Fruit fly (Drosophila melanogaster) whole organism, embryonic: Measurements from ENCODE around the gene ry.

Source experiments
- CG10267 ChIP-seq: fragments of 200-800 bp; sonication (Bioruptor generic); optimal IDR thresholded peaks from 2 replicates; lab custom pipeline; 2018; ENCODE audit warnings: missing biosample characterization, mild to moderate bottlenecking, missing genetic modification characterization, moderate library complexity
- CG10654 ChIP-seq: fragments of 200-800 bp; sonication (Bioruptor generic); optimal IDR thresholded peaks from 2 replicates; lab custom pipeline; 2016; ENCODE audit warnings: missing biosample characterization, missing genetic modification characterization
- CG11093 ChIP-seq: fragments of 200-800 bp; sonication (Bioruptor generic); IDR thresholded peaks from 3 replicates; pipeline ENCODE4 v1.3.6; 2022; ENCODE audit warnings: missing biosample characterization, missing genetic modification characterization
- CG11695 ChIP-seq: fragments of 200-800 bp; sonication (Bioruptor generic); IDR thresholded peaks from 3 replicates; pipeline ENCODE4 v1.3.6; 2022; ENCODE audit warnings: missing biosample characterization, missing genetic modification characterization
- CG12769 ChIP-seq: fragments of 200-800 bp; sonication (Bioruptor generic); optimal IDR thresholded peaks from 2 replicates; lab custom pipeline; 2019; ENCODE audit warnings: missing biosample characterization, mild to moderate bottlenecking, missing genetic modification characterization, moderate library complexity
- CG13624 ChIP-seq: fragments of 200-800 bp; sonication (Bioruptor generic); optimal IDR thresholded peaks from 2 replicates; lab custom pipeline; 2016; ENCODE audit warnings: missing biosample characterization, missing genetic modification characterization
- CG15073 ChIP-seq: fragments of 200-800 bp; sonication (Bioruptor generic); optimal IDR thresholded peaks from 2 replicates; lab custom pipeline; 2016; ENCODE audit warnings: missing biosample characterization, missing genetic modification characterization
- CG15269 ChIP-seq: fragments of 200-800 bp; sonication (Bioruptor generic); optimal IDR thresholded peaks from 2 replicates; lab custom pipeline; 2018; ENCODE audit warnings: missing biosample characterization, mild to moderate bottlenecking, missing genetic modification characterization, moderate library complexity
- CG17359 ChIP-seq: fragments of 200-800 bp; sonication (Bioruptor generic); optimal IDR thresholded peaks from 3 replicates; lab custom pipeline; 2018; ENCODE audit warnings: missing biosample characterization, mild to moderate bottlenecking, missing genetic modification characterization, moderate library complexity
- CG17361 ChIP-seq: fragments of 200-800 bp; sonication (Bioruptor generic); IDR thresholded peaks from 3 replicates; pipeline ENCODE4 v1.3.6; 2022; ENCODE audit warnings: missing biosample characterization, missing genetic modification characterization
- CG17568 ChIP-seq: fragments of 200-800 bp; sonication (Bioruptor generic); optimal IDR thresholded peaks from 2 replicates; lab custom pipeline; 2018; ENCODE audit warnings: missing biosample characterization, mild to moderate bottlenecking, missing genetic modification characterization, moderate library complexity
- CG18262 ChIP-seq: fragments of 200-800 bp; optimal IDR thresholded peaks from 3 replicates; lab custom pipeline; 2019; ENCODE audit warnings: missing biosample characterization, mild to moderate bottlenecking, missing genetic modification characterization, moderate library complexity
- CG2120 ChIP-seq: fragments of 200-800 bp; sonication (Bioruptor generic); optimal IDR thresholded peaks from 3 replicates; lab custom pipeline; 2016; ENCODE audit warnings: missing biosample characterization, missing genetic modification characterization
- CG2875 ChIP-seq: fragments of 200-800 bp; sonication (Bioruptor generic); optimal IDR thresholded peaks from 2 replicates; lab custom pipeline; 2017; ENCODE audit warnings: missing biosample characterization, mild to moderate bottlenecking, missing genetic modification characterization, missing genetic modification reagents
- CG30431 ChIP-seq: fragments of 200-800 bp; sonication (Bioruptor generic); optimal IDR thresholded peaks from 2 replicates; lab custom pipeline; 2017; ENCODE audit warnings: missing biosample characterization, missing genetic modification characterization
- CG6813 ChIP-seq: fragments of 200-800 bp; sonication (Bioruptor generic); optimal IDR thresholded peaks from 2 replicates; lab custom pipeline; 2017; ENCODE audit warnings: missing biosample characterization, missing genetic modification characterization, mild to moderate bottlenecking, moderate library complexity, missing genetic modification reagents
- CG7839 ChIP-seq: fragments of 200-800 bp; sonication (Bioruptor generic); optimal IDR thresholded peaks from 3 replicates; lab custom pipeline; 2018; ENCODE audit warnings: missing biosample characterization, mild to moderate bottlenecking, missing genetic modification characterization, moderate library complexity
- CG8924 ChIP-seq: fragments of 200-800 bp; optimal IDR thresholded peaks from 3 replicates; lab custom pipeline; 2019; ENCODE audit warnings: missing biosample characterization, mild to moderate bottlenecking, missing genetic modification characterization, moderate library complexity
- CG9932 ChIP-seq: fragments of 200-800 bp; sonication (Bioruptor generic); IDR thresholded peaks from 2 replicates; pipeline ENCODE4 v1.3.6; 2022; ENCODE audit warnings: missing biosample characterization, missing genetic modification characterization
- Chrac-16 ChIP-seq: fragments of 200-800 bp; sonication (Bioruptor generic); optimal IDR thresholded peaks from 3 replicates; lab custom pipeline; 2016; ENCODE audit warnings: missing biosample characterization, missing genetic modification characterization
- D19A ChIP-seq: fragments of 200-800 bp; optimal IDR thresholded peaks from 3 replicates; lab custom pipeline; 2019; ENCODE audit warnings: missing biosample characterization, mild to moderate bottlenecking, missing genetic modification characterization, moderate library complexity
- Fer3 ChIP-seq: fragments of 200-800 bp; sonication (Bioruptor generic); optimal IDR thresholded peaks from 2 replicates; lab custom pipeline; 2018; ENCODE audit warnings: missing biosample characterization, mild to moderate bottlenecking, missing genetic modification characterization, moderate library complexity
- Hr78 ChIP-seq, 2 experiments: fragments of 200-800 bp in 1 of 2; fragments of >200 bp in 1 of 2; sonication (Bioruptor generic) in 1 of 2; optimal IDR thresholded peaks; 2 replicates each; lab custom pipeline; 2017 to 2019; ENCODE audit warnings: missing biosample characterization in 2 of 2, missing genetic modification characterization in 2 of 2, mild to moderate bottlenecking in 1 of 2, moderate library complexity in 1 of 2
- MTF-1 ChIP-seq: fragments of 200-800 bp; sonication (Bioruptor generic); optimal IDR thresholded peaks from 2 replicates; lab custom pipeline; 2018; ENCODE audit warnings: missing biosample characterization, mild to moderate bottlenecking, missing genetic modification characterization, borderline replicate concordance
- Med ChIP-seq: fragments of 200-800 bp; sonication (Bioruptor generic); peaks from one replicate; lab custom pipeline; 2016; ENCODE audit warnings: missing biosample characterization, missing genetic modification characterization, mild to moderate bottlenecking, inconsistent platforms, moderate library complexity
- Ptx1 ChIP-seq: fragments of 200-800 bp; sonication (Bioruptor generic); IDR thresholded peaks from 2 replicates; pipeline ENCODE4 v1.3.6; 2022; ENCODE audit warnings: missing biosample characterization, missing genetic modification characterization
- Rfx ChIP-seq: fragments of 200-800 bp; sonication (Bioruptor generic); IDR thresholded peaks from 2 replicates; pipeline ENCODE4 v1.3.6; 2022; ENCODE audit warnings: missing biosample characterization, missing genetic modification characterization
- Rx ChIP-seq: fragments of 200-800 bp; sonication (Bioruptor generic); IDR thresholded peaks from 2 replicates; pipeline ENCODE4 v1.3.6; 2022; ENCODE audit warnings: missing biosample characterization, missing genetic modification characterization
- Six4 ChIP-seq: fragments of 200-800 bp; sonication (Bioruptor generic); optimal IDR thresholded peaks from 2 replicates; lab custom pipeline; 2016; ENCODE audit warnings: missing biosample characterization, missing genetic modification characterization
- Stat92E ChIP-seq, 3 experiments: fragments of >200 bp in 2 of 3; fragments of 200-800 bp in 1 of 3; sonication (Bioruptor generic) in 1 of 3; optimal IDR thresholded peaks; 2 replicates each; lab custom pipeline; 2017 to 2019; ENCODE audit warnings: missing biosample characterization in 3 of 3, missing genetic modification characterization in 3 of 3, mild to moderate bottlenecking in 1 of 3, moderate library complexity in 1 of 3
- TFAM ChIP-seq: fragments of 200-800 bp; sonication (Bioruptor generic); optimal IDR thresholded peaks from 2 replicates; lab custom pipeline; 2017; ENCODE audit warnings: missing biosample characterization, missing genetic modification characterization, inconsistent platforms
- Xbp1 ChIP-seq: fragments of 200-800 bp; sonication (Bioruptor generic); optimal IDR thresholded peaks from 3 replicates; lab custom pipeline; 2016; ENCODE audit warnings: missing biosample characterization, mild to moderate bottlenecking, missing genetic modification characterization
- ac ChIP-seq: fragments of 200-800 bp; sonication (Bioruptor generic); optimal IDR thresholded peaks from 3 replicates; lab custom pipeline; 2017; ENCODE audit warnings: missing biosample characterization, mild to moderate bottlenecking, missing genetic modification characterization
- ara ChIP-seq: fragments of 200-800 bp; sonication (Bioruptor generic); IDR thresholded peaks from 2 replicates; pipeline ENCODE4 v1.3.6; 2022; ENCODE audit warnings: missing biosample characterization, missing genetic modification characterization
- bbx ChIP-seq: fragments of 200-800 bp; sonication (Bioruptor generic); IDR thresholded peaks from 2 replicates; pipeline ENCODE4 v1.3.6; 2022; ENCODE audit warnings: missing biosample characterization, missing genetic modification characterization; ENCODE audit not compliant: partially characterized antibody
- cwo ChIP-seq: fragments of 200-800 bp; sonication (Bioruptor generic); optimal IDR thresholded peaks from 3 replicates; lab custom pipeline; 2017; ENCODE audit warnings: missing biosample characterization, missing genetic modification characterization, mild to moderate bottlenecking, moderate library complexity, missing genetic modification reagents
- dm ChIP-seq: fragments of 200-800 bp; sonication (Bioruptor generic); optimal IDR thresholded peaks from 3 replicates; lab custom pipeline; 2016; ENCODE audit warnings: missing biosample characterization, missing genetic modification characterization
- dmrt99B ChIP-seq: fragments of 200-800 bp; sonication (Bioruptor generic); optimal IDR thresholded peaks from 2 replicates; lab custom pipeline; 2018; ENCODE audit warnings: missing biosample characterization, mild to moderate bottlenecking, missing genetic modification characterization, moderate library complexity
- fd64A ChIP-seq: fragments of 200-800 bp; sonication (Bioruptor generic); optimal IDR thresholded peaks from 3 replicates; lab custom pipeline; 2018; ENCODE audit warnings: missing biosample characterization, mild to moderate bottlenecking, missing genetic modification characterization
- gem ChIP-seq: fragments of 200-800 bp; sonication (Bioruptor generic); optimal IDR thresholded peaks from 2 replicates; lab custom pipeline; 2019; ENCODE audit warnings: missing biosample characterization, mild to moderate bottlenecking, missing genetic modification characterization, moderate library complexity
- pb ChIP-seq: fragments of 200-800 bp; sonication (Bioruptor generic); optimal IDR thresholded peaks from 3 replicates; lab custom pipeline; 2016; ENCODE audit warnings: missing biosample characterization, missing genetic modification characterization
- psq ChIP-seq: fragments of 200-800 bp; sonication (Bioruptor generic); optimal IDR thresholded peaks from 2 replicates; lab custom pipeline; 2017; ENCODE audit warnings: missing biosample characterization, missing genetic modification characterization
- schlank ChIP-seq: fragments of 200-800 bp; sonication (Bioruptor generic); optimal IDR thresholded peaks from 2 replicates; lab custom pipeline; 2018; ENCODE audit warnings: missing biosample characterization, mild to moderate bottlenecking, missing genetic modification characterization
- sima ChIP-seq: fragments of 200-800 bp; sonication (Bioruptor generic); optimal IDR thresholded peaks from 2 replicates; lab custom pipeline; 2016; ENCODE audit warnings: missing biosample characterization, missing genetic modification characterization
- tap ChIP-seq: fragments of 200-800 bp; optimal IDR thresholded peaks from 3 replicates; lab custom pipeline; 2019; ENCODE audit warnings: missing biosample characterization, mild to moderate bottlenecking, missing genetic modification characterization, moderate library complexity
- twi ChIP-seq: fragments of 200-800 bp; optimal IDR thresholded peaks from 2 replicates; lab custom pipeline; 2019; ENCODE audit warnings: missing biosample characterization, mild to moderate bottlenecking, missing genetic modification characterization, moderate library complexity
- vnd ChIP-seq: fragments of 200-800 bp; sonication (Bioruptor generic); IDR thresholded peaks from 3 replicates; pipeline ENCODE4 v1.3.6; 2022; ENCODE audit warnings: missing biosample characterization, missing genetic modification characterization; ENCODE audit not compliant: partially characterized antibody

Gene ry

dm6 chr3R:13014168-13014881 is 18.0 kb upstream of the ry start (continued):
- TF ChIP-seq CG2120 (GFP tag; lab: Kevin White, UChicago) (peak; percentile 38), Fer3 (tag; lab: Kevin White, UChicago) (peak; percentile 21), Rx (GFP tag; lab: Robert Waterston, UW) (no peak), CG15073 (GFP tag; lab: Kevin White, UChicago) (no peak), Hr78 (GFP tag; optimal IDR thresholded peaks at IDR 0.05; lab: Kevin White, UChicago) (no peak), MTF-1 (GFP tag; lab: Kevin White, UChicago) (no peak), Xbp1 (GFP tag; lab: Kevin White, UChicago) (peak; percentile 0), psq (GFP tag; lab: Kevin White, UChicago) (no peak), tap (tag; lab: Kevin White, UChicago) (no peak), CG17568 (no peak), CG11695 (GFP tag; lab: Robert Waterston, UW) (0 out of 3 replicates have a peak, but pooled peaks have one; percentile 16), CG2875 (GFP tag; lab: Kevin White, UChicago) (no peak), fd64A (GFP tag; lab: Kevin White, UChicago) (no peak), CG8924 (tag; lab: Kevin White, UChicago) (peak; percentile 3), Chrac-16 (GFP tag; lab: Kevin White, UChicago) (no peak), twi (tag; lab: Kevin White, UChicago) (peak; percentile 37), CG18262 (tag; lab: Kevin White, UChicago) (no peak), Six4 (no peak), CG15269 (tag; lab: Kevin White, UChicago) (peak; percentile 46), CG9932 (GFP tag; lab: Robert Waterston, UW) (peak; percentile 42), gem (tag; lab: Kevin White, UChicago) (peak; percentile 29), dmrt99B (tag; lab: Kevin White, UChicago) (peak; percentile 27), ara (0 out of 2 replicates have a peak, but pooled peaks have one; percentile 33), Ptx1 (GFP tag; lab: Robert Waterston, UW) (peak; percentile 12; the same call in 1 of the 2 replicates), bbx (no peak), dm (GFP tag; lab: Kevin White, UChicago) (no peak), CG12769 (tag; lab: Kevin White, UChicago) (peak; percentile 16), CG10267 (tag; lab: Kevin White, UChicago) (no peak), CG10654 (GFP tag; lab: Kevin White, UChicago) (no peak), CG17361 (GFP tag; lab: Robert Waterston, UW) (0 out of 3 replicates have a peak, but pooled peaks have one; percentile 18), CG7839 (tag; lab: Kevin White, UChicago) (peak; percentile 8), CG13624 (GFP tag; lab: Kevin White, UChicago) (peak; percentile 20), ac (GFP tag; lab: Kevin White, UChicago) (no peak), TFAM (GFP tag; lab: Kevin White, UChicago) (no peak), pb (GFP tag; lab: Kevin White, UChicago) (no peak), D19A (peak; percentile 55), Rfx (peak; percentile 43), Stat92E (GFP tag; optimal IDR thresholded peaks at IDR 0.05; lab: Kevin White, UChicago) (peak in 1 of 3 experiments; percentile 20), sima (GFP tag; lab: Kevin White, UChicago) (no peak), CG6813 (GFP tag; lab: Kevin White, UChicago) (no peak), cwo (GFP tag; lab: Kevin White, UChicago) (peak; percentile 13), CG30431 (GFP tag; lab: Kevin White, UChicago) (no peak), Med (GFP tag; lab: Kevin White, UChicago) (peak; percentile 55), vnd (GFP tag; lab: Robert Waterston, UW) (no peak), CG17359 (tag; lab: Kevin White, UChicago) (peak; percentile 21), CG11093 (GFP tag; lab: Robert Waterston, UW) (no peak), schlank (no peak)
